Worm (Caenorhabditis elegans) whole organism, L4 larva: ENCODE measurements around the gene fos-1.

Source experiments
- F37D6.2 ChIP-seq: sonication (generic microtip); optimal IDR thresholded peaks from 2 replicates; lab custom pipeline; 2016; ENCODE audit warnings: mild to moderate bottlenecking, missing genetic modification characterization, missing compliant biosample characterization
- F49E8.2 ChIP-seq: sonication (generic microtip); optimal IDR thresholded peaks from 2 replicates; lab custom pipeline; 2016; ENCODE audit warnings: missing compliant biosample characterization, mild to moderate bottlenecking, missing genetic modification characterization, borderline replicate concordance
- T26A8.4 ChIP-seq: fragments of 200-800 bp; sonication (Bioruptor generic); IDR thresholded peaks from 2 replicates; pipeline ENCODE4 v1.3.6; 2022; ENCODE audit warnings: missing genetic modification characterization, missing compliant biosample characterization
- Y105C5A.15 ChIP-seq: fragments of 200-800 bp; sonication (Bioruptor generic); IDR thresholded peaks from 2 replicates; pipeline ENCODE4 v1.3.6; 2022; ENCODE audit warnings: missing genetic modification characterization, missing compliant biosample characterization
- Y48G9A.11 ChIP-seq: fragments of 200-800 bp; sonication (Bioruptor generic); IDR thresholded peaks from 2 replicates; pipeline ENCODE4 v1.3.6; 2022; ENCODE audit warnings: missing genetic modification reagents, missing genetic modification characterization, missing compliant biosample characterization
- Y5F2A.4 ChIP-seq: fragments of 200-800 bp; sonication (Bioruptor generic); optimal IDR thresholded peaks from 2 replicates; lab custom pipeline; 2018; ENCODE audit warnings: mild to moderate bottlenecking, missing genetic modification characterization, missing compliant biosample characterization
- ZK546.5 ChIP-seq, 2 experiments: sonication (generic microtip); optimal IDR thresholded peaks; 2 replicates each; lab custom pipeline; 2017; ENCODE audit warnings: missing biosample characterization in 2 of 2, missing genetic modification characterization in 2 of 2
- aha-1 ChIP-seq: fragments of 150-350 bp; peaks from one replicate; lab custom pipeline; 2014; ENCODE audit warnings: missing biosample characterization, missing genetic modification characterization
- ceh-20 ChIP-seq: fragments of 200-800 bp; sonication (Bioruptor generic); IDR thresholded peaks from 2 replicates; pipeline ENCODE4 v1.3.6; 2022; ENCODE audit warnings: missing genetic modification reagents, missing genetic modification characterization, missing compliant biosample characterization
- ceh-28 ChIP-seq: fragments of 150-350 bp; optimal IDR thresholded peaks from 2 replicates; lab custom pipeline; 2014; ENCODE audit warnings: missing biosample characterization, missing genetic modification reagents, missing genetic modification characterization
- ceh-44 ChIP-seq: fragments of 200-800 bp; sonication (Bioruptor generic); IDR thresholded peaks from 2 replicates; pipeline ENCODE4 v1.3.6; 2022; ENCODE audit warnings: missing genetic modification reagents, missing genetic modification characterization, missing compliant biosample characterization
- ceh-82 ChIP-seq: sonication (generic microtip); optimal IDR thresholded peaks from 2 replicates; lab custom pipeline; 2017; ENCODE audit warnings: missing biosample characterization, missing genetic modification characterization
- cey-2 ChIP-seq: sonication (generic microtip); optimal IDR thresholded peaks from 3 replicates; lab custom pipeline; 2017; ENCODE audit warnings: missing genetic modification characterization, mild to moderate bottlenecking, missing compliant biosample characterization, antibody characterized with exemption, borderline replicate concordance; ENCODE audit not compliant: insufficient read depth
- daf-12 ChIP-seq: fragments of 150-350 bp; optimal IDR thresholded peaks from 2 replicates; lab custom pipeline; 2014; ENCODE audit warnings: missing biosample characterization, missing genetic modification reagents, missing genetic modification characterization
- daf-16 ChIP-seq, 3 experiments: sonication (generic microtip); optimal IDR thresholded peaks; 2 replicates each; lab custom pipeline; 2016 to 2017; ENCODE audit warnings: missing genetic modification characterization in 3 of 3, missing genetic modification reagents in 3 of 3, mild to moderate bottlenecking in 2 of 3, missing compliant biosample characterization in 2 of 3, missing biosample characterization in 1 of 3, moderate library complexity in 1 of 3
- duxl-1 ChIP-seq: sonication (generic microtip); optimal IDR thresholded peaks from 2 replicates; lab custom pipeline; 2016; ENCODE audit warnings: mild to moderate bottlenecking, missing genetic modification characterization, moderate library complexity, missing compliant biosample characterization; ENCODE audit not compliant: poor library complexity
- egl-27 ChIP-seq: sonication (generic microtip); optimal IDR thresholded peaks from 3 replicates; lab custom pipeline; 2017; ENCODE audit warnings: missing biosample characterization, missing genetic modification reagents, missing genetic modification characterization
- egl-43 ChIP-seq: fragments of 200-800 bp; sonication (Bioruptor generic); IDR thresholded peaks from 2 replicates; pipeline ENCODE4 v1.3.6; 2022; ENCODE audit warnings: missing genetic modification reagents, missing genetic modification characterization, missing compliant biosample characterization
- fos-1 ChIP-seq: fragments of 150-350 bp; optimal IDR thresholded peaks from 2 replicates; lab custom pipeline; 2014; ENCODE audit warnings: missing biosample characterization, missing genetic modification characterization
- gei-8 ChIP-seq: fragments of 200-800 bp; sonication (Bioruptor generic); optimal IDR thresholded peaks from 2 replicates; lab custom pipeline; 2018; ENCODE audit warnings: mild to moderate bottlenecking, missing genetic modification characterization, missing compliant biosample characterization
- hif-1 ChIP-seq, 2 experiments: sonication (generic microtip); optimal IDR thresholded peaks; 2 replicates each; lab custom pipeline; 2016 to 2017; ENCODE audit warnings: missing compliant biosample characterization in 2 of 2, missing genetic modification characterization in 2 of 2, missing genetic modification reagents in 2 of 2, missing genotype in 2 of 2, mild to moderate bottlenecking in 1 of 2
- hlh-11 ChIP-seq: fragments of 200-800 bp; sonication (Bioruptor generic); optimal IDR thresholded peaks from 2 replicates; lab custom pipeline; 2018; ENCODE audit warnings: mild to moderate bottlenecking, missing genetic modification characterization, missing compliant biosample characterization
- lin-38 ChIP-seq: fragments of 200-800 bp; sonication (Bioruptor generic); IDR thresholded peaks from 2 replicates; pipeline ENCODE4 v1.3.6; 2022; ENCODE audit warnings: missing genetic modification reagents, missing genetic modification characterization, missing compliant biosample characterization
- lsy-2 ChIP-seq, 2 experiments: fragments of 150-350 bp in 1 of 2; sonication (generic microtip) in 1 of 2; optimal IDR thresholded peaks; 2 replicates each; lab custom pipeline; 2014 to 2017; ENCODE audit warnings: missing biosample characterization in 2 of 2, missing genetic modification characterization in 2 of 2
- mep-1 ChIP-seq: fragments of 150-350 bp; sonication (generic microtip); optimal IDR thresholded peaks from 3 replicates; lab custom pipeline; 2014; ENCODE audit warnings: missing biosample characterization, missing genetic modification characterization
- mxl-2 ChIP-seq: fragments of 200-800 bp; sonication (Bioruptor generic); conservative IDR thresholded peaks from 2 replicates; pipeline ENCODE4 v1.3.6; 2022; ENCODE audit warnings: missing genetic modification reagents, missing genetic modification characterization, missing compliant biosample characterization
- nhr-10 ChIP-seq: fragments of 150-350 bp; optimal IDR thresholded peaks from 2 replicates; lab custom pipeline; 2014; ENCODE audit warnings: missing biosample characterization, missing genetic modification characterization
- nhr-102 ChIP-seq: sonication (generic microtip); optimal IDR thresholded peaks from 2 replicates; lab custom pipeline; 2016; ENCODE audit warnings: mild to moderate bottlenecking, missing genetic modification characterization, moderate library complexity, missing compliant biosample characterization
- nhr-111 ChIP-seq: fragments of 200-800 bp; sonication (Bioruptor generic); optimal IDR thresholded peaks from 2 replicates; lab custom pipeline; 2018; ENCODE audit warnings: mild to moderate bottlenecking, missing genetic modification characterization, missing compliant biosample characterization
- nhr-237 ChIP-seq: sonication (generic microtip); optimal IDR thresholded peaks from 2 replicates; lab custom pipeline; 2017; ENCODE audit warnings: missing biosample characterization, missing genetic modification characterization
- nhr-25 ChIP-seq: sonication (generic microtip); optimal IDR thresholded peaks from 2 replicates; lab custom pipeline; 2017; ENCODE audit warnings: missing genetic modification characterization, mild to moderate bottlenecking, missing compliant biosample characterization, antibody characterized with exemption, moderate library complexity, borderline replicate concordance; ENCODE audit not compliant: insufficient read depth
- nhr-42 ChIP-seq: fragments of 200-800 bp; sonication (Bioruptor generic); IDR thresholded peaks from 2 replicates; pipeline ENCODE4 v1.3.6; 2022; ENCODE audit warnings: missing genetic modification characterization, missing compliant biosample characterization
- nhr-77 ChIP-seq: fragments of 150-350 bp; optimal IDR thresholded peaks from 2 replicates; lab custom pipeline; 2014; ENCODE audit warnings: missing biosample characterization, missing genetic modification characterization
- pha-4 ChIP-seq, 2 experiments: fragments of 150-350 bp in 1 of 2; fragments of 200-800 bp in 1 of 2; sonication (Bioruptor generic) in 1 of 2; IDR thresholded peaks in 1 of 2; optimal IDR thresholded peaks in 1 of 2; 2 replicates each; pipeline versions ENCODE4 v1.3.6 to Lab custom; 2014 to 2022; ENCODE audit warnings: missing genetic modification characterization in 2 of 2, missing genetic modification reagents in 2 of 2, missing biosample characterization in 1 of 2, missing compliant biosample characterization in 1 of 2
- skn-1 ChIP-seq: fragments of 150-350 bp; optimal IDR thresholded peaks from 2 replicates; lab custom pipeline; 2014; ENCODE audit warnings: missing biosample characterization, missing genetic modification characterization
- snpc-1.2 ChIP-seq: fragments of 200-800 bp; sonication (Bioruptor generic); IDR thresholded peaks from 2 replicates; pipeline ENCODE4 v1.3.6; 2022; ENCODE audit warnings: missing genetic modification reagents, missing genetic modification characterization, missing compliant biosample characterization
- snpc-4 ChIP-seq: fragments of 150-350 bp; optimal IDR thresholded peaks from 2 replicates; lab custom pipeline; 2014; ENCODE audit warnings: missing biosample characterization, missing genetic modification characterization
- tra-1 ChIP-seq: fragments of 200-800 bp; sonication (Bioruptor generic); IDR thresholded peaks from 2 replicates; pipeline ENCODE4 v1.3.6; 2022; ENCODE audit warnings: missing genetic modification reagents, missing genetic modification characterization, missing compliant biosample characterization
- unc-130 ChIP-seq: sonication (generic microtip); optimal IDR thresholded peaks from 2 replicates; lab custom pipeline; 2016; ENCODE audit warnings: missing genetic modification reagents, missing genetic modification characterization, missing compliant biosample characterization
- unc-39 ChIP-seq: sonication (generic microtip); optimal IDR thresholded peaks from 2 replicates; lab custom pipeline; 2017; ENCODE audit warnings: missing biosample characterization, missing genetic modification characterization
- vab-7 ChIP-seq: fragments of 200-800 bp; sonication (Bioruptor generic); IDR thresholded peaks from 2 replicates; pipeline ENCODE4 v1.3.6; 2022; ENCODE audit warnings: missing genetic modification reagents, missing genetic modification characterization, missing compliant biosample characterization
- zfp-3 ChIP-seq: fragments of 200-800 bp; sonication (Bioruptor generic); conservative IDR thresholded peaks from 2 replicates; pipeline ENCODE4 v1.3.6; 2022; ENCODE audit warnings: missing genetic modification reagents, missing genetic modification characterization, missing compliant biosample characterization
- ztf-11 ChIP-seq: fragments of 150-350 bp; optimal IDR thresholded peaks from 2 replicates; lab custom pipeline; 2014; ENCODE audit warnings: missing biosample characterization, missing genetic modification characterization
- ztf-7 ChIP-seq: fragments of 150-350 bp; optimal IDR thresholded peaks from 2 replicates; lab custom pipeline; 2014; ENCODE audit warnings: missing biosample characterization, missing genetic modification characterization

fos-1 gene

DNA sequence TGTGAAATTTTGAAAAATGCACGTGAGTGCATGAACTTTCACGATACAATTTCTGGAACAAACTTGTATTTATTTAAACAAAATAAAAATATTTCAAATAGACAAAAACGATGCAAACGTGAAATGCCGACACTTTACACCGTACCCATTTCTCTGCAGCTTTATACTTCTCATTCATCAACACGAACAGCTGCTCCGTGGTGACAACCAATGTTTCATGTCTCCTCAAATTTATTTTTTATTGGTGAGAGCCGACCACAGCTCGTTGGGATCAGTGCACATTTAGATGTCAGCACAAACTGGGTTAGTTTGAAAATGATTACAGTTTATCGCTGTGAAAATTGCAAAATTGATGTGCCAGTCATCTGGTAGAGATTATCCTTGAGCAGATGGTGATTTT lies 7.8 kb upstream of the fos-1 start:
- TF ChIP-seq aha-1 (tag; lab: Kevin White, UChicago) (peak; percentile 17), daf-16 (GFP tag; optimal IDR thresholded peaks at IDR 0.05; lab: Kevin White, UChicago) (peak in 1 of 2 experiments; percentile 30), daf-16 (tag; optimal IDR thresholded peaks at IDR 0.05; lab: Kevin White, UChicago) (no peak), ztf-11 (tag; lab: Kevin White, UChicago) (no peak)
- TF ChIP-seq, all 104 proteins: peak for 2

DNA sequence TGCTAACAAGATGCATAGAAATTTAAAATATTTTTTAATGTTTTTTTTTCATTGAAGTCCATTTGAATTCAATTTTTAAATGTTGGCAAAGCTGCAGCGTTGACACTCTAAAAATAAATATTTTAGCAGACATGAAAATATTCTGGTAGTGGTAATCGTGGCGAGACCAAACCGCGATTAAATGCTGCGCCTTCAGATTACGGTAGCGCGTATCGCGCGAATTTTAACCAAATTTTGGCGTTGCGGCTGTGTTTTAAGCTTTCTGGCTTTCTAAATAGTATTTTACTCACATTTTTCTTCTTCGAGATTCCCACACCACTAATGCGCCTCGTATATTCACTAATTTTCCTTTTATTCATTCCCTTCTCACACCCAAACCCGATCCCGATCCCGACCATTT lies 7.3 kb upstream of the fos-1 start, which contains the start of gene cpg-4:
Gene cpg-4, plus strand, starts transcription at position 303 of the 400 bp plus-strand sequence.
- TF ChIP-seq lin-38 (GFP tag; lab: Robert Waterston, UW) (peak; percentile 44; the same call in 1 of the 2 replicates), hlh-11 (no peak), egl-43 (no peak), snpc-4 (tag; lab: Kevin White, UChicago) (no peak), ceh-82 (no peak), daf-12 (tag; lab: Kevin White, UChicago) (no peak), hif-1 (tag; optimal IDR thresholded peaks at IDR 0.05; lab: Kevin White, UChicago) (no peak), unc-130 (GFP tag; lab: Kevin White, UChicago) (peak; percentile 18), nhr-25 (tag; lab: Kevin White, UChicago) (no peak), Y48G9A.11 (GFP tag; lab: Robert Waterston, UW) (peak; percentile 63; the same call in 1 of the 2 replicates), egl-27 (no peak), F49E8.2 (peak; percentile 32), Y105C5A.15 (no peak), snpc-1.2 (GFP tag; lab: Robert Waterston, UW) (0 out of 2 replicates have a peak, but pooled peaks have one; percentile 27), T26A8.4 (GFP tag; lab: Robert Waterston, UW) (no peak), lsy-2 (tag; optimal IDR thresholded peaks at IDR 0.05; lab: Kevin White, UChicago) (no peak), nhr-77 (tag; lab: Kevin White, UChicago) (no peak), fos-1 (no peak)

DNA sequence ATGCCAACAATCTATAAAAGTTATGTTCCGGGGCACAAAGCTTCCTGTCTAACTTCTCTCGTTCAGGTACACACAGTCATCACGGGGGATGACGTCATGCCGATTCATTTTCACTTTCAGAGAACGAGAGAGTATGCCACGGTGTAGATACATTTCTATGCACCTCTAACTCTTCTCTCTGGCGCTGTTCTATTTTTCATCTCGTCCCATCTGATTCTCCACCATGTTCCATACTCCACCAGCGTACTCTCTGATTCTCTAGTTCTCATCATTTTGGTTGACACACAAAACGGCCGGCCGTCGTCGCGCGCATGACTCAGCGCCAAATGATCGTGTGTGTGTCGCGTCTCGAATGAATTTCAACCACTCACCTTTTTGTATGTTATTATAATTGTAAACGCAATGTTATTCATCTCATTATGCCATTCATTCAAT lies 3.0 kb upstream of the fos-1 start:
- TF ChIP-seq ceh-20 (GFP tag; lab: Robert Waterston, UW): peak; percentile 92
- no peak for TF ChIP-seq nhr-237 (tag; lab: Kevin White, UChicago)
- TF ChIP-seq nhr-10 (tag; lab: Kevin White, UChicago): peak; percentile 97
- peak; percentile 83 for TF ChIP-seq gei-8
- TF ChIP-seq ceh-44 (GFP tag; lab: Robert Waterston, UW): no peak
- TF ChIP-seq ceh-28 (tag; lab: Kevin White, UChicago): peak; percentile 4
- no peak for TF ChIP-seq ceh-82
- no peak for TF ChIP-seq snpc-4 (tag; lab: Kevin White, UChicago)
- no peak for TF ChIP-seq skn-1
- peak; percentile 86 for TF ChIP-seq ztf-7
- peak; percentile 45 for TF ChIP-seq duxl-1 (tag; lab: Kevin White, UChicago)
- TF ChIP-seq tra-1 (GFP tag; lab: Robert Waterston, UW): peak; percentile 94
- peak; percentile 65 to 91 for TF ChIP-seq lsy-2 (tag; optimal IDR thresholded peaks at IDR 0.05; lab: Kevin White, UChicago)
- peak; percentile 13 to 85 for TF ChIP-seq hif-1 (tag; optimal IDR thresholded peaks at IDR 0.05; lab: Kevin White, UChicago)
- peak; percentile 79 for TF ChIP-seq egl-27
- no peak for TF ChIP-seq Y105C5A.15
- peak; percentile 93 for TF ChIP-seq mep-1 (tag; lab: Kevin White, UChicago)
- peak; percentile 84 for TF ChIP-seq zfp-3 (GFP tag; lab: Robert Waterston, UW)
- peak; percentile 94 for TF ChIP-seq pha-4 (GFP tag; IDR thresholded peaks at IDR 0.05; lab: Robert Waterston, UW)
- TF ChIP-seq pha-4 (tag; optimal IDR thresholded peaks at IDR 0.05; lab: Kevin White, UChicago): peak; percentile 90
- TF ChIP-seq nhr-42 (GFP tag; lab: Robert Waterston, UW): peak; percentile 91
- no peak for TF ChIP-seq nhr-111 (GFP tag; lab: Kevin White, UChicago)
- peak; percentile 83 for TF ChIP-seq egl-43
- TF ChIP-seq hlh-11: peak; percentile 100
- TF ChIP-seq ZK546.5 (tag; optimal IDR thresholded peaks at IDR 0.05; lab: Kevin White, UChicago): no peak
- no peak for TF ChIP-seq vab-7 (GFP tag; lab: Robert Waterston, UW)
- peak; percentile 71; the same call in 1 of the 2 replicates for TF ChIP-seq mxl-2 (GFP tag; lab: Robert Waterston, UW)
- no peak for TF ChIP-seq Y5F2A.4 (GFP tag; lab: Kevin White, UChicago)
- TF ChIP-seq F37D6.2 (tag; lab: Kevin White, UChicago): peak; percentile 42
- peak; percentile 96 for TF ChIP-seq nhr-102 (tag; lab: Kevin White, UChicago)
- TF ChIP-seq daf-16 (GFP tag; optimal IDR thresholded peaks at IDR 0.05; lab: Kevin White, UChicago): peak; percentile 59 to 89
- peak; percentile 98 for TF ChIP-seq daf-16 (tag; optimal IDR thresholded peaks at IDR 0.05; lab: Kevin White, UChicago)
- no peak for TF ChIP-seq cey-2 (tag; lab: Kevin White, UChicago)
- TF ChIP-seq unc-39: no peak
